Worm (Caenorhabditis elegans): ENCODE results near the gene T04C9.1.

The T04C9.1 gene

ce11 chrIII:6002024-6002423 is 9.0 kb downstream of the T04C9.1 start:
- TF ChIP-seq unc-62 (GFP tag; optimal IDR thresholded peaks at IDR 0.05 in 1 of 2) (peak in 1 of 2 experiments; percentile 39), unc-62 (tag; optimal IDR thresholded peaks at IDR 0.05) (no peak), Y5F2A.4 (GFP tag; optimal IDR thresholded peaks at IDR 0.05) (no peak), aha-1 (tag) (peak; percentile 96)

DNA sequence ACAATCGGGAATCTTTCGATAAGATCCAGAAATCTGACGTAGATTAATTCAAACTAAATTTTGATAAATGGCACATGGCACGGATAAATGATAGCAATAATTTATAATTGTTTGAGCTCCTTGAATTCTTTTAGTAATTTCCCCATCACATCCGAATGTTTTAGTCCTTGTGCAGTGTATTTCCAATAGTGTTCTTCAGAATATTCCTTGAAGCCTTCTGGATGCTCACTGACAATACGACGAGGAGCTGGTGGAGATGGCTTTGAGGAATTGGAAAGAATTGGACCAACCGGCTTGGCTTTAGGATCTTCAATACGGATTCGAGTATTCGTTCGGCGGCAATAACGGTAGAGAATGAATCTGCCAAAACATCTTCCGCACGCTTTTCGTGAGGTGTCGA is 13.4 kb downstream of the T04C9.1 start:
- peak; percentile 9; the same call in 1 of the 2 replicates for TF ChIP-seq dmd-6 (GFP tag; IDR thresholded peaks at IDR 0.05)
- TF ChIP-seq lin-13 (GFP tag; optimal IDR thresholded peaks at IDR 0.05), result no peak
- no peak for TF ChIP-seq lir-3 (tag; optimal IDR thresholded peaks at IDR 0.05)

ce11 chrIII:6008989-6009610 is 16.1 kb downstream of the T04C9.1 start, which contains the start of the genes gcna-1 and eftu-2:
TSS of gene gcna-1 (minus strand) at chrIII:6009084.
TSS of gene eftu-2 (plus strand) at chrIII:6009560.
- no peak for TF ChIP-seq ctbp-1 (GFP tag; IDR thresholded peaks at IDR 0.05)
- no peak for TF ChIP-seq ceh-82 (tag; optimal IDR thresholded peaks at IDR 0.05)
- no peak for TF ChIP-seq ama-1 (optimal IDR thresholded peaks at IDR 0.05)
- no peak for TF ChIP-seq lin-13 (GFP tag; optimal IDR thresholded peaks at IDR 0.05)
- TF ChIP-seq ceh-28 (tag; optimal IDR thresholded peaks at IDR 0.05), result no peak
- TF ChIP-seq nhr-77 (tag; optimal IDR thresholded peaks at IDR 0.05), result no peak
- peak in 1 of 2 experiments; percentile 92 for TF ChIP-seq lsy-2 (tag; optimal IDR thresholded peaks at IDR 0.05)
- TF ChIP-seq nhr-237 (tag; optimal IDR thresholded peaks at IDR 0.05), result no peak
- peak; percentile 3 for TF ChIP-seq rbr-2 (tag; optimal IDR thresholded peaks at IDR 0.05)
- TF ChIP-seq dpl-1 (GFP tag; optimal IDR thresholded peaks at IDR 0.05), result peak; percentile 82
- no peak for TF ChIP-seq T26A8.4 (GFP tag; IDR thresholded peaks at IDR 0.05)
- TF ChIP-seq daf-12 (tag; optimal IDR thresholded peaks at IDR 0.05), result no peak
- no peak for TF ChIP-seq dmd-9 (GFP tag; IDR thresholded peaks at IDR 0.05)
- TF ChIP-seq nhr-28 (tag; optimal IDR thresholded peaks at IDR 0.05), result no peak
- TF ChIP-seq lin-29 (GFP tag; IDR thresholded peaks at IDR 0.05), result no peak
- TF ChIP-seq ceh-32 (tag; optimal IDR thresholded peaks at IDR 0.05; ENCODE audit: poor library complexity), result no peak
- peak; percentile 77 for TF ChIP-seq lin-38 (GFP tag; IDR thresholded peaks at IDR 0.05)
- TF ChIP-seq dmd-6 (GFP tag; IDR thresholded peaks at IDR 0.05), result no peak

ce11 chrIII:6011310-6011709 is 18.3 kb downstream of the T04C9.1 start:
- TF ChIP-seq Y48G9A.11 (GFP tag; IDR thresholded peaks at IDR 0.05), result no peak
- no peak for TF ChIP-seq zfp-3 (GFP tag; conservative IDR thresholded peaks at IDR 0.05)
- no peak for TF ChIP-seq lin-13 (GFP tag; optimal IDR thresholded peaks at IDR 0.05)
- no peak for TF ChIP-seq nhr-42 (GFP tag; IDR thresholded peaks at IDR 0.05)
- TF ChIP-seq D1046.2 (GFP tag; IDR thresholded peaks at IDR 0.05), result no peak
- peak in 1 of 2 experiments; percentile 91 for TF ChIP-seq unc-62 (GFP tag; optimal IDR thresholded peaks at IDR 0.05 in 1 of 2)
- no peak for TF ChIP-seq unc-62 (tag; optimal IDR thresholded peaks at IDR 0.05)

DNA sequence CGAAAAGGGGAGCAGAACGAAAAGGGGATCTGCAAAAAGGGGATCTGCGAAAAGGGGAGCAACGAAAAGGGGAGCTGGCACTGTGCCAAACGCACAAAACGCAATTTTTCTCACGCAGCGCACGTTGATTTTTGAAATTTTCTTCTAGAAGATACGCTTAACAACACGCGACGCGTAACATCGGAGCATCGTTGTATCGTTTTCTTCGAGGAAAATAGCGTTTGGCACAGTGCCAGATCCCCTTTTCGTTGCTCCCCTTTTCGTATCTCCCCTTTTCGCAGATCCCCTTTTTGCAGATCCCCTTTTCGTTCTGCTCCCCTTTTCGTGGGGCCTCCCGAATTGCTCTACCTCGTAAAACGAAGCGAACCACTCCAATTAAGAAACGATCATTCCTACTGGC is 20.0 kb downstream of the T04C9.1 start:
- TF ChIP-seq ctbp-1 (GFP tag; IDR thresholded peaks at IDR 0.05) (0 out of 2 replicates have a peak, but pooled peaks have one; percentile 16), Y48G9A.11 (GFP tag; IDR thresholded peaks at IDR 0.05) (peak; percentile 77; the same call in 1 of the 2 replicates), lin-38 (GFP tag; IDR thresholded peaks at IDR 0.05) (peak; percentile 52; the same call in 1 of the 2 replicates), ceh-20 (GFP tag; IDR thresholded peaks at IDR 0.05) (peak; percentile 15; the same call in 1 of the 2 replicates), mes-2 (tag; optimal IDR thresholded peaks at IDR 0.05; ENCODE audit: poor library complexity, severe bottlenecking) (peak; percentile 16), hmg-1.1 (GFP tag; IDR thresholded peaks at IDR 0.05) (peak; percentile 51; the same call in 1 of the 2 replicates), egl-43 (GFP tag; IDR thresholded peaks at IDR 0.05) (0 out of 2 replicates have a peak, but pooled peaks have one; percentile 51), ceh-44 (GFP tag; IDR thresholded peaks at IDR 0.05) (peak; percentile 31; the same call in 1 of the 2 replicates), vab-7 (GFP tag; IDR thresholded peaks at IDR 0.05) (peak; percentile 46)

Data from whole organism, L4 larva.